Fruit fly (Drosophila melanogaster): ENCODE data around the gene stck.

Gene stck

dm6 chr3R:8327967-8328789 lies 28.6 kb upstream of the stck start:
- TF ChIP-seq CG11617 (GFP tag; optimal IDR thresholded peaks at IDR 0.05) (no peak), kay (GFP tag; ENCODE audit: borderline replicate concordance) (peak; percentile 86)

dm6 chr3R:8329628-8330027 lies 27.1 kb upstream of the stck start:
- TF ChIP-seq tj (GFP tag; optimal IDR thresholded peaks at IDR 0.05) (no peak), toe (GFP tag; optimal IDR thresholded peaks at IDR 0.05) (no peak)

dm6 chr3R:8333768-8334470 lies 22.9 kb upstream of the stck start, which contains the start of gene Poxm:
Gene Poxm, minus strand, starts transcription at chr3R:8333792.
- TF ChIP-seq kay (GFP tag; ENCODE audit: borderline replicate concordance) (peak; percentile 67), CG33017 (tag; optimal IDR thresholded peaks at IDR 0.05) (no peak), CG5204 (GFP tag; optimal IDR thresholded peaks at IDR 0.05) (no peak), CG7101 (tag; optimal IDR thresholded peaks at IDR 0.05) (no peak), bab1 (GFP tag; optimal IDR thresholded peaks at IDR 0.05) (no peak), CG1620 (GFP tag; optimal IDR thresholded peaks at IDR 0.05) (no peak), Clk (GFP tag; optimal IDR thresholded peaks at IDR 0.05) (no peak), toe (GFP tag; optimal IDR thresholded peaks at IDR 0.05) (no peak)

dm6 chr3R:8334471-8334783 lies 22.4 kb upstream of the stck start:
- TF ChIP-seq ovo (GFP tag; optimal IDR thresholded peaks at IDR 0.05): no peak
- peak; percentile 12 for TF ChIP-seq kay (GFP tag; ENCODE audit: borderline replicate concordance)

dm6 chr3R:8334982-8335381 lies 21.8 kb upstream of the stck start:
- TF ChIP-seq kay (GFP tag; ENCODE audit: borderline replicate concordance) (no peak), cnc (optimal IDR thresholded peaks at IDR 0.05) (no peak), pad (GFP tag; optimal IDR thresholded peaks at IDR 0.05) (no peak), ovo (GFP tag; optimal IDR thresholded peaks at IDR 0.05) (no peak), toe (GFP tag; optimal IDR thresholded peaks at IDR 0.05) (no peak), CG7045 (GFP tag; optimal IDR thresholded peaks at IDR 0.05) (no peak)

- TF ChIP-seq CG5204 (GFP tag; optimal IDR thresholded peaks at IDR 0.05) (no peak), cnc (optimal IDR thresholded peaks at IDR 0.05) (no peak), toe (GFP tag; optimal IDR thresholded peaks at IDR 0.05) (no peak), kay (GFP tag; ENCODE audit: borderline replicate concordance) (no peak), CG14711 (tag; optimal IDR thresholded peaks at IDR 0.05) (no peak), Mnt (GFP tag; optimal IDR thresholded peaks at IDR 0.05) (no peak), Clk (GFP tag; optimal IDR thresholded peaks at IDR 0.05) (no peak), CG12768 (GFP tag; optimal IDR thresholded peaks at IDR 0.05) (no peak), CG7045 (GFP tag; optimal IDR thresholded peaks at IDR 0.05) (no peak), CG11617 (GFP tag; optimal IDR thresholded peaks at IDR 0.05) (no peak), tj (GFP tag; optimal IDR thresholded peaks at IDR 0.05) (no peak), CG1620 (GFP tag; optimal IDR thresholded peaks at IDR 0.05) (no peak), ovo (GFP tag; optimal IDR thresholded peaks at IDR 0.05) (no peak), bab1 (GFP tag; optimal IDR thresholded peaks at IDR 0.05) (no peak), CG33017 (tag; optimal IDR thresholded peaks at IDR 0.05) (no peak)
Observed at dm6 chr3R:8336012-8336567, 20.7 kb upstream of the stck start.

dm6 chr3R:8340675-8341275 lies 16.0 kb upstream of the stck start, which contains the start of the genes COX7A and Arl2:
Gene COX7A, minus strand, starts transcription at chr3R:8341043.
Gene Arl2, plus strand, starts transcription at chr3R:8341100.
- TF ChIP-seq CG14711 (tag; optimal IDR thresholded peaks at IDR 0.05) (peak; percentile 16), bab1 (GFP tag; optimal IDR thresholded peaks at IDR 0.05) (peak; percentile 8), Crg-1 (GFP tag; optimal IDR thresholded peaks at IDR 0.05) (peak; percentile 20), CG1620 (GFP tag; optimal IDR thresholded peaks at IDR 0.05) (no peak), CG7101 (tag; optimal IDR thresholded peaks at IDR 0.05) (peak; percentile 1), tj (GFP tag; optimal IDR thresholded peaks at IDR 0.05) (peak; percentile 23)

- TF ChIP-seq CG7101 (tag; optimal IDR thresholded peaks at IDR 0.05): no peak
- no peak for TF ChIP-seq Hr96 (GFP tag; optimal IDR thresholded peaks at IDR 0.05)
- no peak for TF ChIP-seq CG33017 (tag; optimal IDR thresholded peaks at IDR 0.05)
- TF ChIP-seq Crg-1 (GFP tag; optimal IDR thresholded peaks at IDR 0.05): no peak
- TF ChIP-seq pad (GFP tag; optimal IDR thresholded peaks at IDR 0.05): no peak
- no peak for TF ChIP-seq cic (GFP tag; optimal IDR thresholded peaks at IDR 0.05)
- TF ChIP-seq Clk (GFP tag; optimal IDR thresholded peaks at IDR 0.05): no peak
Observed at dm6 chr3R:8343251-8343744, 13.5 kb upstream of the stck start, which contains the start of the genes PNKP and COX7AL. Gene PNKP, minus strand, starts transcription at chr3R:8343516. Gene COX7AL, plus strand, starts transcription at chr3R:8343669.

Measured in whole organism, adult.